Worm (Caenorhabditis elegans) whole organism, midembryonic: ENCODE measurements around the gene T28C6.10.
"Not testable (repeated sequence)": the region's sequence is repeated elsewhere in the genome, so short reads cannot be mapped to it uniquely, and the experiment has no call there.

Experiments used
- T22C8.4 ChIP-seq: fragments of 200-800 bp; sonication (Bioruptor generic); IDR thresholded peaks from 2 replicates; pipeline ENCODE4 v1.3.6; 2022; ENCODE audit warnings: missing genetic modification characterization, missing compliant biosample characterization
- cog-1 ChIP-seq: sonication (generic microtip); optimal IDR thresholded peaks from 2 replicates; lab custom pipeline; 2016; ENCODE audit warnings: missing genetic modification characterization, missing compliant biosample characterization
- flt-1 ChIP-seq: fragments of 200-800 bp; sonication (Bioruptor generic); IDR thresholded peaks from 2 replicates; pipeline ENCODE4 v1.3.6; 2022; ENCODE audit warnings: missing genetic modification characterization, missing compliant biosample characterization
- klf-2 ChIP-seq: fragments of 200-800 bp; sonication (Bioruptor generic); conservative IDR thresholded peaks from 2 replicates; pipeline ENCODE4 v1.3.6; 2022; ENCODE audit warnings: missing genetic modification reagents, missing genetic modification characterization, missing compliant biosample characterization
- med-1 ChIP-seq: sonication (generic microtip); optimal IDR thresholded peaks from 2 replicates; lab custom pipeline; 2017; ENCODE audit warnings: missing genetic modification characterization, mild to moderate bottlenecking, missing compliant biosample characterization, antibody characterized with exemption, missing genetic modification reagents; ENCODE audit not compliant: insufficient read depth
- tab-1 ChIP-seq: fragments of 200-800 bp; sonication (Bioruptor generic); IDR thresholded peaks from 2 replicates; pipeline ENCODE4 v1.3.6; 2022; ENCODE audit warnings: missing genetic modification characterization, missing compliant biosample characterization
- ztf-23 ChIP-seq: fragments of 200-800 bp; sonication (Bioruptor generic); IDR thresholded peaks from 2 replicates; pipeline ENCODE4 v1.3.6; 2022; ENCODE audit warnings: missing genetic modification reagents, missing genetic modification characterization, missing compliant biosample characterization

ce11 chrIV:8788048-8788447 is 29.7 kb upstream of the T28C6.10 start, which contains the start of gene C33D9.10:
- not testable (repeated sequence) for TF ChIP-seq cog-1; ztf-23 (GFP tag; lab: Robert Waterston, UW); flt-1 (GFP tag; lab: Robert Waterston, UW); tab-1 (GFP tag; lab: Robert Waterston, UW); klf-2 (GFP tag; lab: Robert Waterston, UW); med-1 (GFP tag; lab: Kevin White, UChicago); T22C8.4 (GFP tag; lab: Robert Waterston, UW)
